Worm (Caenorhabditis elegans): ENCODE measurements around the gene C15B12.1.

C15B12.1 gene

ce11 chrX:6476540-6476939 lies at the start of gene C15B12.1:
Gene C15B12.1, plus strand, starts transcription at chrX:6476810.
- no peak for TF ChIP-seq lir-1 (GFP tag; conservative IDR thresholded peaks at IDR 0.05)
- TF ChIP-seq D2030.7 (GFP tag; IDR thresholded peaks at IDR 0.05): no peak
- TF ChIP-seq mes-4 (tag; optimal IDR thresholded peaks at IDR 0.05): no peak
- TF ChIP-seq tlf-1 (GFP tag; optimal IDR thresholded peaks at IDR 0.05): no peak
- no peak for TF ChIP-seq F39B2.1 (GFP tag; IDR thresholded peaks at IDR 0.05)
- TF ChIP-seq ceh-40 (GFP tag; IDR thresholded peaks at IDR 0.05): no peak
- no peak for TF ChIP-seq hsf-1 (GFP tag; IDR thresholded peaks at IDR 0.05)
- TF ChIP-seq lin-40 (tag; optimal IDR thresholded peaks at IDR 0.05): no peak
- TF ChIP-seq F57C9.4 (tag; optimal IDR thresholded peaks at IDR 0.05): no peak
- TF ChIP-seq zfh-2 (GFP tag; conservative IDR thresholded peaks at IDR 0.05): no peak
- no peak for TF ChIP-seq lin-26 (GFP tag; IDR thresholded peaks at IDR 0.05)
- no peak for TF ChIP-seq ccch-3 (GFP tag; optimal IDR thresholded peaks at IDR 0.05)
- TF ChIP-seq Y95B8A.8 (GFP tag; IDR thresholded peaks at IDR 0.05): no peak
- no peak for TF ChIP-seq atf-7 (tag; optimal IDR thresholded peaks at IDR 0.05)

ce11 chrX:6427147-6427546 lies 49.5 kb upstream of the C15B12.1 start:
- no peak for TF ChIP-seq nfya-1 (tag; optimal IDR thresholded peaks at IDR 0.05; ENCODE audit: borderline replicate concordance, insufficient read depth)
- peak; percentile 97 for TF ChIP-seq nhr-80 (tag; optimal IDR thresholded peaks at IDR 0.05)
- TF ChIP-seq ztf-25 (GFP tag; IDR thresholded peaks at IDR 0.05): 0 out of 2 replicates have a peak, but pooled peaks have one; percentile 9
- TF ChIP-seq ceh-27 (GFP tag; optimal IDR thresholded peaks at IDR 0.05): no peak
- TF ChIP-seq madf-10 (tag; optimal IDR thresholded peaks at IDR 0.05): peak; percentile 11
- TF ChIP-seq ets-4 (GFP tag; optimal IDR thresholded peaks at IDR 0.05): peak; percentile 37
- peak; percentile 40; the same call in 1 of the 2 replicates for TF ChIP-seq dox-1 (GFP tag; IDR thresholded peaks at IDR 0.05)
- TF ChIP-seq nhr-179 (tag; optimal IDR thresholded peaks at IDR 0.05): no peak
- TF ChIP-seq F52B5.7 (tag; optimal IDR thresholded peaks at IDR 0.05): no peak

- TF ChIP-seq fkh-3 (tag; optimal IDR thresholded peaks at IDR 0.05): no peak
- TF ChIP-seq nhr-80 (tag; optimal IDR thresholded peaks at IDR 0.05): peak; percentile 55
- TF ChIP-seq T26A5.8 (tag; optimal IDR thresholded peaks at IDR 0.05): no peak
These were observed 47.1 kb upstream of the C15B12.1 start for ce11 chrX:6429552-6429951.

ce11 chrX:6430510-6430909 lies 46.1 kb upstream of the C15B12.1 start, which contains the start of gene ctsa-2:
Gene ctsa-2, minus strand, starts transcription at chrX:6430610.
- TF ChIP-seq let-607 (tag; optimal IDR thresholded peaks at IDR 0.05): no peak
- TF ChIP-seq akir-1 (GFP tag; optimal IDR thresholded peaks at IDR 0.05): no peak
- no peak for TF ChIP-seq nfya-1 (tag; optimal IDR thresholded peaks at IDR 0.05; ENCODE audit: borderline replicate concordance, insufficient read depth)
- no peak for TF ChIP-seq hlh-12 (tag; optimal IDR thresholded peaks at IDR 0.05)
- TF ChIP-seq B0019.2 (GFP tag; conservative IDR thresholded peaks at IDR 0.05): no peak
- TF ChIP-seq die-1 (tag; optimal IDR thresholded peaks at IDR 0.05): no peak
- TF ChIP-seq madf-3 (GFP tag; IDR thresholded peaks at IDR 0.05): no peak
- no peak for TF ChIP-seq hrde-1 (tag; optimal IDR thresholded peaks at IDR 0.05; ENCODE audit: borderline replicate concordance)
- no peak for TF ChIP-seq atf-7 (tag; optimal IDR thresholded peaks at IDR 0.05)
- TF ChIP-seq unc-130 (GFP tag; optimal IDR thresholded peaks at IDR 0.05): no peak
- TF ChIP-seq F33H1.4 (GFP tag; IDR thresholded peaks at IDR 0.05): no peak
- no peak for TF ChIP-seq Y53F4B.3 (GFP tag; IDR thresholded peaks at IDR 0.05)
- no peak for TF ChIP-seq ekl-4 (GFP tag; IDR thresholded peaks at IDR 0.05)

All from whole organism, young adult.